Fruit fly (Drosophila melanogaster) whole organism, embryonic: ENCODE data around the gene Lcp65Ag3.

Source experiments
- Ada2b ChIP-seq: fragments of 200-800 bp; sonication (Bioruptor generic); IDR thresholded peaks from 2 replicates; pipeline ENCODE4 v1.3.6; 2022; ENCODE audit warnings: missing biosample characterization, missing genetic modification characterization
- Atf-2 ChIP-seq: fragments of 200-800 bp; sonication (Bioruptor generic); optimal IDR thresholded peaks from 2 replicates; lab custom pipeline; 2016; ENCODE audit warnings: missing biosample characterization, missing genetic modification characterization
- Atf6 ChIP-seq: fragments of 200-800 bp; sonication (Bioruptor generic); IDR thresholded peaks from 2 replicates; pipeline ENCODE4 v1.3.6; 2022; ENCODE audit warnings: missing biosample characterization, missing genetic modification characterization
- BEAF-32 ChIP-seq: fragments of 200-800 bp; sonication (Bioruptor generic); optimal IDR thresholded peaks from 3 replicates; lab custom pipeline; 2017; ENCODE audit warnings: missing biosample characterization, missing genetic modification characterization, mild to moderate bottlenecking, moderate library complexity, missing genetic modification reagents
- CG10366 ChIP-seq: fragments of 200-800 bp; sonication (Bioruptor generic); IDR thresholded peaks from 2 replicates; pipeline ENCODE4 v1.3.6; 2022; ENCODE audit warnings: missing biosample characterization, missing genetic modification characterization
- CG12219 ChIP-seq: fragments of 200-800 bp; sonication (Bioruptor generic); optimal IDR thresholded peaks from 3 replicates; lab custom pipeline; 2018; ENCODE audit warnings: missing biosample characterization, mild to moderate bottlenecking, missing genetic modification characterization
- CG12942 ChIP-seq: fragments of 200-800 bp; sonication (Bioruptor generic); optimal IDR thresholded peaks from 3 replicates; lab custom pipeline; 2016; ENCODE audit warnings: missing biosample characterization, missing genetic modification characterization
- CG14050 ChIP-seq: fragments of 200-800 bp; sonication (Bioruptor generic); IDR thresholded peaks from 3 replicates; pipeline ENCODE4 v1.3.6; 2022; ENCODE audit warnings: missing biosample characterization, missing genetic modification characterization
- CG14860 ChIP-seq: fragments of 200-800 bp; sonication (Bioruptor generic); IDR thresholded peaks from 3 replicates; pipeline ENCODE4 v1.3.6; 2022; ENCODE audit warnings: missing biosample characterization, missing genetic modification characterization; ENCODE audit not compliant: partially characterized antibody
- CG15514 ChIP-seq: fragments of 200-800 bp; sonication (Bioruptor generic); optimal IDR thresholded peaks from 3 replicates; lab custom pipeline; 2017; ENCODE audit warnings: missing biosample characterization, missing genetic modification characterization, mild to moderate bottlenecking, moderate library complexity, missing genetic modification reagents
- CG15696 ChIP-seq: fragments of 200-800 bp; sonication (Bioruptor generic); optimal IDR thresholded peaks from 2 replicates; lab custom pipeline; 2019; ENCODE audit warnings: missing biosample characterization, mild to moderate bottlenecking, missing genetic modification characterization, moderate library complexity
- CG17912 ChIP-seq: fragments of 200-800 bp; sonication (Bioruptor generic); optimal IDR thresholded peaks from 2 replicates; lab custom pipeline; 2018; ENCODE audit warnings: missing biosample characterization, mild to moderate bottlenecking, missing genetic modification characterization
- CG18262 ChIP-seq: fragments of 200-800 bp; optimal IDR thresholded peaks from 3 replicates; lab custom pipeline; 2019; ENCODE audit warnings: missing biosample characterization, mild to moderate bottlenecking, missing genetic modification characterization, moderate library complexity
- CG32772 ChIP-seq: fragments of 200-800 bp; sonication (Bioruptor generic); IDR thresholded peaks from 2 replicates; pipeline ENCODE4 v1.3.6; 2022; ENCODE audit warnings: missing biosample characterization, missing genetic modification characterization
- CG3995 ChIP-seq: fragments of 200-800 bp; sonication (Bioruptor generic); optimal IDR thresholded peaks from 3 replicates; lab custom pipeline; 2016; ENCODE audit warnings: missing biosample characterization, missing genetic modification characterization
- CG4617 ChIP-seq: fragments of 200-800 bp; sonication (Bioruptor generic); optimal IDR thresholded peaks from 3 replicates; lab custom pipeline; 2016; ENCODE audit warnings: missing biosample characterization, missing genetic modification characterization, borderline replicate concordance
- CG5245 ChIP-seq: fragments of 200-800 bp; sonication (Bioruptor generic); optimal IDR thresholded peaks from 3 replicates; lab custom pipeline; 2016; ENCODE audit warnings: missing biosample characterization, missing genetic modification characterization
- CG5953 ChIP-seq: fragments of 200-800 bp; sonication (Bioruptor generic); IDR thresholded peaks from 2 replicates; pipeline ENCODE4 v1.3.6; 2022; ENCODE audit warnings: missing biosample characterization, missing genetic modification characterization
- CG6254 ChIP-seq: fragments of 200-800 bp; sonication (Bioruptor generic); optimal IDR thresholded peaks from 3 replicates; lab custom pipeline; 2017; ENCODE audit warnings: mild to moderate bottlenecking, missing biosample characterization, missing genetic modification reagents, missing genetic modification characterization
- CG6683 ChIP-seq: fragments of 200-800 bp; sonication (Bioruptor generic); optimal IDR thresholded peaks from 2 replicates; lab custom pipeline; 2017; ENCODE audit warnings: missing biosample characterization, mild to moderate bottlenecking, missing genetic modification characterization, missing genetic modification reagents
- CG7745 ChIP-seq: fragments of 200-800 bp; sonication (Bioruptor generic); optimal IDR thresholded peaks from 2 replicates; lab custom pipeline; 2018; ENCODE audit warnings: missing biosample characterization, mild to moderate bottlenecking, missing genetic modification characterization, moderate library complexity
- CG9609 ChIP-seq: fragments of 200-800 bp; sonication (Bioruptor generic); optimal IDR thresholded peaks from 3 replicates; lab custom pipeline; 2016; ENCODE audit warnings: missing biosample characterization, missing genetic modification characterization
- E2f1 ChIP-seq: fragments of 200-800 bp; sonication (Bioruptor generic); IDR thresholded peaks from 2 replicates; pipeline ENCODE4 v1.3.6; 2022; ENCODE audit warnings: missing biosample characterization, missing genetic modification characterization
- E2f2 ChIP-seq: fragments of 200-800 bp; sonication (Bioruptor generic); IDR thresholded peaks from 2 replicates; pipeline ENCODE4 v1.3.6; 2022; ENCODE audit warnings: missing biosample characterization, missing genetic modification characterization
- ERR ChIP-seq: fragments of 200-800 bp; sonication (Bioruptor generic); optimal IDR thresholded peaks from 2 replicates; lab custom pipeline; 2016; ENCODE audit warnings: missing biosample characterization, missing genetic modification characterization
- Eip74EF ChIP-seq, 2 experiments: fragments of 200-800 bp in 1 of 2; fragments of >200 bp in 1 of 2; sonication (Bioruptor generic) in 1 of 2; optimal IDR thresholded peaks; 2 replicates each; lab custom pipeline; 2017 to 2019; ENCODE audit warnings: missing biosample characterization in 2 of 2, missing genetic modification characterization in 2 of 2, mild to moderate bottlenecking in 1 of 2, moderate library complexity in 1 of 2
- GATAe ChIP-seq: fragments of 200-800 bp; sonication (Bioruptor generic); conservative IDR thresholded peaks from 2 replicates; pipeline ENCODE4 v1.3.6; 2022; ENCODE audit warnings: missing biosample characterization, missing genetic modification characterization
- H2.0 ChIP-seq: fragments of 200-800 bp; sonication (Bioruptor generic); IDR thresholded peaks from 2 replicates; pipeline ENCODE4 v1.3.6; 2022; ENCODE audit warnings: missing biosample characterization, missing genetic modification characterization
- HLH4C ChIP-seq: fragments of 200-800 bp; sonication (Bioruptor generic); IDR thresholded peaks from 3 replicates; pipeline ENCODE4 v1.3.6; 2022; ENCODE audit warnings: missing biosample characterization, missing genetic modification characterization; ENCODE audit not compliant: partially characterized antibody
- HLH54F ChIP-seq: fragments of 200-800 bp; sonication (Bioruptor generic); optimal IDR thresholded peaks from 3 replicates; lab custom pipeline; 2016; ENCODE audit warnings: missing biosample characterization, missing genetic modification characterization
- Hr3 ChIP-seq: fragments of 200-800 bp; sonication (Bioruptor generic); optimal IDR thresholded peaks from 3 replicates; lab custom pipeline; 2016; ENCODE audit warnings: missing biosample characterization, missing genetic modification characterization
- Hsf ChIP-seq: fragments of 200-800 bp; sonication (Bioruptor generic); optimal IDR thresholded peaks from 3 replicates; lab custom pipeline; 2016; ENCODE audit warnings: missing biosample characterization, missing genetic modification characterization
- MBD-R2 ChIP-seq: fragments of 200-800 bp; sonication (Bioruptor generic); IDR thresholded peaks from 2 replicates; pipeline ENCODE4 v1.3.6; 2022; ENCODE audit warnings: missing biosample characterization, missing genetic modification characterization
- Med ChIP-seq: fragments of 200-800 bp; sonication (Bioruptor generic); peaks from one replicate; lab custom pipeline; 2016; ENCODE audit warnings: missing biosample characterization, missing genetic modification characterization, mild to moderate bottlenecking, inconsistent platforms, moderate library complexity
- Myb ChIP-seq: fragments of 200-800 bp; sonication (Bioruptor generic); optimal IDR thresholded peaks from 2 replicates; lab custom pipeline; 2016; ENCODE audit warnings: missing biosample characterization, missing genetic modification characterization
- Vsx1 ChIP-seq: fragments of 200-800 bp; sonication (Bioruptor generic); optimal IDR thresholded peaks from 2 replicates; lab custom pipeline; 2017; ENCODE audit warnings: missing biosample characterization, mild to moderate bottlenecking, missing genetic modification characterization, missing genetic modification reagents
- al ChIP-seq: fragments of 200-800 bp; sonication (Bioruptor generic); IDR thresholded peaks from 2 replicates; pipeline ENCODE4 v1.3.6; 2022; ENCODE audit warnings: missing biosample characterization, missing genetic modification characterization
- amos ChIP-seq: fragments of 200-800 bp; sonication (Bioruptor generic); IDR thresholded peaks from 2 replicates; pipeline ENCODE4 v1.3.6; 2022; ENCODE audit warnings: missing biosample characterization, missing genetic modification characterization; ENCODE audit not compliant: partially characterized antibody
- cas ChIP-seq: fragments of 200-800 bp; sonication (Bioruptor generic); IDR thresholded peaks from 2 replicates; pipeline ENCODE4 v1.3.6; 2022; ENCODE audit warnings: missing biosample characterization, missing genetic modification characterization
- disco-r ChIP-seq: fragments of 200-800 bp; sonication (Bioruptor generic); optimal IDR thresholded peaks from 2 replicates; lab custom pipeline; 2016; ENCODE audit warnings: missing biosample characterization, missing genetic modification characterization
- dm ChIP-seq: fragments of 200-800 bp; sonication (Bioruptor generic); optimal IDR thresholded peaks from 3 replicates; lab custom pipeline; 2016; ENCODE audit warnings: missing biosample characterization, missing genetic modification characterization
- fd96Cb ChIP-seq: fragments of 200-800 bp; sonication (Bioruptor generic); optimal IDR thresholded peaks from 2 replicates; lab custom pipeline; 2018; ENCODE audit warnings: missing biosample characterization, mild to moderate bottlenecking, missing genetic modification characterization, moderate library complexity
- lmd ChIP-seq: fragments of 200-800 bp; sonication (Bioruptor generic); IDR thresholded peaks from 2 replicates; pipeline ENCODE4 v1.3.6; 2022; ENCODE audit warnings: missing biosample characterization, missing genetic modification characterization
- shn ChIP-seq: fragments of 200-800 bp; sonication (Bioruptor generic); optimal IDR thresholded peaks from 3 replicates; lab custom pipeline; 2016; ENCODE audit warnings: missing biosample characterization, missing genetic modification characterization
- so ChIP-seq: fragments of 200-800 bp; sonication (Bioruptor generic); IDR thresholded peaks from 3 replicates; pipeline ENCODE4 v1.3.6; 2022; ENCODE audit warnings: missing biosample characterization, missing genetic modification characterization
- stc ChIP-seq: fragments of 200-800 bp; sonication (Bioruptor generic); IDR thresholded peaks from 2 replicates; pipeline ENCODE4 v1.3.6; 2022; ENCODE audit warnings: missing biosample characterization, missing genetic modification characterization
- tin ChIP-seq: fragments of 200-800 bp; sonication (Bioruptor generic); optimal IDR thresholded peaks from 3 replicates; lab custom pipeline; 2016; ENCODE audit warnings: missing biosample characterization, missing genetic modification characterization
- tll ChIP-seq, 2 experiments: fragments of 200-800 bp in 1 of 2; fragments of >200 bp in 1 of 2; sonication (Bioruptor generic) in 1 of 2; optimal IDR thresholded peaks; 2 replicates each; lab custom pipeline; 2017 to 2019; ENCODE audit warnings: missing biosample characterization in 2 of 2, missing genetic modification characterization in 2 of 2, mild to moderate bottlenecking in 1 of 2, moderate library complexity in 1 of 2
- twi ChIP-seq: fragments of 200-800 bp; optimal IDR thresholded peaks from 2 replicates; lab custom pipeline; 2019; ENCODE audit warnings: missing biosample characterization, mild to moderate bottlenecking, missing genetic modification characterization, moderate library complexity

Gene Lcp65Ag3

DNA sequence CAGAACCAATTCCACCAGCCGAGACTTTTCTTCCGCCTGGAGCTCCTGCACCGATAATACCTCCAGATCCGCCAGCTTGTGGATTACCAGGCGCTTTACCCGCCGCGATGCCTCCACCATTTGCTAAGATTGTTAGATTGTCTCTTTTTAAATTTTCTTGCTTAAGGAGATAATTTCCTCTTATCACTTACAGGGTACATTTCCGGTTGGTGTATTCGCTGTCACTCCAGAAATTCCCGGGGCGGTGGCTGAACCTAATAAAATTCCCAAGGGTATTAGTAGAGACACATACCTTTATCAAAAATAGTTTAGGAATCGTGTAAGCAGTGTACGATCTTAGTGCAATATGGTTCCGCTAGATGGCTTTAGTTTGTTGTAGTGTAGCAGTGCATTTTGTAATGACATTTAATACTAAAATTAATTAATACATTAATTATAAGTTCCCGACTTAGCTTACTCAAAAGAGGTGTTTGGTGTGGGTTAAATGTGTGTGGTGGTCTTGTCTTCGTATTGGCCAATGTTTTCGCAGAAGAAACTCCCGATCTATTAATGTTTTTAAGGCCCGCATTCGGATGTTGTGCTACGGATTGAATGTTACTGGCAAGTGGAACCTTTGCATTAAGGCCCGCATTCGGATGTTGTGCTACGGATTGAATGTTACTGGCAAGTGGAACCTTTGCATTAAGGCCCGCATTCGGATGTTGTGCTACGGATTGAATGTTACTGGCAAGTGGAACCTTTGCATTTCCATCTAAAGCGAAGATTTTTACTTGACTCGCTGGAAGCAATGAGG, 6.0 kb downstream of the Lcp65Ag3 start (continued):
- TF ChIP-seq amos (no peak), Ada2b (GFP tag; lab: Robert Waterston, UW) (peak; percentile 69; the same call in 1 of the 2 replicates), disco-r (peak; percentile 65), stc (peak; percentile 89), CG10366 (GFP tag; lab: Robert Waterston, UW) (peak; percentile 72), tll (GFP tag; optimal IDR thresholded peaks at IDR 0.05; lab: Kevin White, UChicago) (peak in 1 of 2 experiments; percentile 81), al (peak; percentile 73), CG9609 (GFP tag; lab: Kevin White, UChicago) (peak; percentile 21), BEAF-32 (peak; percentile 28), MBD-R2 (GFP tag; lab: Robert Waterston, UW) (peak; percentile 45; the same call in 1 of the 2 replicates), Atf-2 (GFP tag; lab: Kevin White, UChicago) (no peak), CG6254 (peak; percentile 99), CG32772 (no peak; the same call in 1 of the 2 replicates), H2.0 (GFP tag; lab: Robert Waterston, UW) (peak; percentile 58; the same call in 1 of the 2 replicates), HLH54F (GFP tag; lab: Kevin White, UChicago) (no peak), CG12942 (GFP tag; lab: Kevin White, UChicago) (no peak), E2f1 (peak; percentile 74), CG15514 (GFP tag; lab: Kevin White, UChicago) (peak; percentile 80), Hr3 (no peak), cas (GFP tag; lab: Robert Waterston, UW) (no peak), CG4617 (GFP tag; lab: Kevin White, UChicago) (peak; percentile 1), Med (peak; percentile 97), CG6683 (GFP tag; lab: Kevin White, UChicago) (peak; percentile 61), Hsf (peak; percentile 53), shn (GFP tag; lab: Kevin White, UChicago) (peak; percentile 50), Eip74EF (GFP tag; optimal IDR thresholded peaks at IDR 0.05; lab: Kevin White, UChicago) (peak in 1 of 2 experiments; percentile 63), CG17912 (GFP tag; lab: Kevin White, UChicago) (peak; percentile 90), GATAe (no peak), CG14050 (peak; percentile 79), CG15696 (tag; lab: Kevin White, UChicago) (peak; percentile 35), CG7745 (tag; lab: Kevin White, UChicago) (no peak), Vsx1 (GFP tag; lab: Kevin White, UChicago) (peak; percentile 82), so (GFP tag; lab: Robert Waterston, UW) (peak; percentile 76; the same call in 2 of the 3 replicates), E2f2 (GFP tag; lab: Robert Waterston, UW) (peak; percentile 64), CG3995 (peak; percentile 3), HLH4C (GFP tag; lab: Robert Waterston, UW) (no peak), CG12219 (GFP tag; lab: Kevin White, UChicago) (peak; percentile 76), lmd (GFP tag; lab: Robert Waterston, UW) (peak; percentile 74), CG5245 (peak; percentile 69), CG5953 (GFP tag; lab: Robert Waterston, UW) (peak; percentile 79), dm (GFP tag; lab: Kevin White, UChicago) (peak; percentile 5), tin (GFP tag; lab: Kevin White, UChicago) (peak; percentile 69), fd96Cb (tag; lab: Kevin White, UChicago) (peak; percentile 32), twi (no peak), Atf6 (GFP tag; lab: Robert Waterston, UW) (peak; percentile 71), Myb (GFP tag; lab: Kevin White, UChicago) (peak; percentile 26), ERR (peak; percentile 69), CG18262 (tag; lab: Kevin White, UChicago) (peak; percentile 64), CG14860 (GFP tag; lab: Robert Waterston, UW) (no peak)
